Worm (Caenorhabditis elegans): ENCODE data around the gene Y39A1A.9.

ce11 chrIII:10600894-10601293, 32.4 kb downstream of the Y39A1A.9 start:
- no peak for TF ChIP-seq dao-5 (tag; optimal IDR thresholded peaks at IDR 0.05)
- TF ChIP-seq him-1 (tag; optimal IDR thresholded peaks at IDR 0.05), result no peak

Data from whole organism, L4/young adult.